Fruit fly (Drosophila melanogaster) whole organism, embryonic: ENCODE data around the gene Der-2.
A peak's percentile ranks its signal among the peaks of the same experiment; 100 is the strongest.

ENCODE experiments used
- Asciz ChIP-seq: fragments of 200-800 bp; sonication (Bioruptor generic); optimal IDR thresholded peaks from 2 replicates; lab custom pipeline; 2017; ENCODE audit warnings: missing biosample characterization, mild to moderate bottlenecking, missing genetic modification characterization, missing genetic modification reagents
- CG10565 ChIP-seq: fragments of 200-800 bp; sonication (Bioruptor generic); optimal IDR thresholded peaks from 3 replicates; lab custom pipeline; 2016; ENCODE audit warnings: missing biosample characterization, mild to moderate bottlenecking, missing genetic modification characterization
- CG12942 ChIP-seq: fragments of 200-800 bp; sonication (Bioruptor generic); optimal IDR thresholded peaks from 3 replicates; lab custom pipeline; 2016; ENCODE audit warnings: missing biosample characterization, missing genetic modification characterization
- CG15696 ChIP-seq: fragments of 200-800 bp; sonication (Bioruptor generic); optimal IDR thresholded peaks from 2 replicates; lab custom pipeline; 2019; ENCODE audit warnings: missing biosample characterization, mild to moderate bottlenecking, missing genetic modification characterization, moderate library complexity
- CG17385 ChIP-seq: fragments of 200-800 bp; sonication (Bioruptor generic); optimal IDR thresholded peaks from 3 replicates; lab custom pipeline; 2018; ENCODE audit warnings: missing biosample characterization, mild to moderate bottlenecking, missing genetic modification characterization
- CG1832 ChIP-seq: fragments of 200-800 bp; sonication (Bioruptor generic); optimal IDR thresholded peaks from 2 replicates; lab custom pipeline; 2017; ENCODE audit warnings: missing biosample characterization, mild to moderate bottlenecking, missing genetic modification characterization, inconsistent platforms
- CG30431 ChIP-seq: fragments of 200-800 bp; sonication (Bioruptor generic); optimal IDR thresholded peaks from 2 replicates; lab custom pipeline; 2017; ENCODE audit warnings: missing biosample characterization, missing genetic modification characterization
- CG4424 ChIP-seq: fragments of 200-800 bp; sonication (Bioruptor generic); optimal IDR thresholded peaks from 3 replicates; lab custom pipeline; 2016; ENCODE audit warnings: missing biosample characterization, missing genetic modification characterization
- CG4617 ChIP-seq: fragments of 200-800 bp; sonication (Bioruptor generic); optimal IDR thresholded peaks from 3 replicates; lab custom pipeline; 2016; ENCODE audit warnings: missing biosample characterization, missing genetic modification characterization, borderline replicate concordance
- CG6272 ChIP-seq: fragments of 200-800 bp; sonication (Bioruptor generic); IDR thresholded peaks from 2 replicates; pipeline ENCODE4 v1.3.6; 2022; ENCODE audit warnings: missing biosample characterization, missing genetic modification characterization
- CG6765 ChIP-seq: fragments of 200-800 bp; sonication (Bioruptor generic); optimal IDR thresholded peaks from 3 replicates; lab custom pipeline; 2017; ENCODE audit warnings: missing biosample characterization, mild to moderate bottlenecking, missing genetic modification characterization
- CG6813 ChIP-seq: fragments of 200-800 bp; sonication (Bioruptor generic); optimal IDR thresholded peaks from 2 replicates; lab custom pipeline; 2017; ENCODE audit warnings: missing biosample characterization, missing genetic modification characterization, mild to moderate bottlenecking, moderate library complexity, missing genetic modification reagents
- CG8765 ChIP-seq: fragments of 200-800 bp; sonication (Bioruptor generic); IDR thresholded peaks from 2 replicates; pipeline ENCODE4 v1.3.6; 2022; ENCODE audit warnings: missing biosample characterization, missing genetic modification characterization
- CG8944 ChIP-seq: fragments of 200-800 bp; sonication (Bioruptor generic); optimal IDR thresholded peaks from 3 replicates; lab custom pipeline; 2016; ENCODE audit warnings: missing biosample characterization, missing genetic modification characterization
- CkIIα-i1 ChIP-seq: fragments of 200-800 bp; sonication (Bioruptor generic); IDR thresholded peaks from 2 replicates; pipeline ENCODE4 v1.3.6; 2022; ENCODE audit warnings: missing biosample characterization, missing genetic modification characterization
- ERR ChIP-seq: fragments of 200-800 bp; sonication (Bioruptor generic); optimal IDR thresholded peaks from 2 replicates; lab custom pipeline; 2016; ENCODE audit warnings: missing biosample characterization, missing genetic modification characterization
- Gsc ChIP-seq: fragments of 200-800 bp; sonication (Bioruptor generic); IDR thresholded peaks from 2 replicates; pipeline ENCODE4 v1.3.6; 2022; ENCODE audit warnings: missing biosample characterization, missing genetic modification characterization
- H2.0 ChIP-seq: fragments of 200-800 bp; sonication (Bioruptor generic); IDR thresholded peaks from 2 replicates; pipeline ENCODE4 v1.3.6; 2022; ENCODE audit warnings: missing biosample characterization, missing genetic modification characterization
- HLH4C ChIP-seq: fragments of 200-800 bp; sonication (Bioruptor generic); IDR thresholded peaks from 3 replicates; pipeline ENCODE4 v1.3.6; 2022; ENCODE audit warnings: missing biosample characterization, missing genetic modification characterization; ENCODE audit not compliant: partially characterized antibody
- Kr ChIP-seq: fragments of 200-800 bp; sonication (Bioruptor generic); optimal IDR thresholded peaks from 2 replicates; lab custom pipeline; 2017; ENCODE audit warnings: missing biosample characterization, mild to moderate bottlenecking, missing genetic modification characterization
- MESR4 ChIP-seq: fragments of 200-800 bp; sonication (Bioruptor generic); optimal IDR thresholded peaks from 2 replicates; lab custom pipeline; 2018; ENCODE audit warnings: missing biosample characterization, mild to moderate bottlenecking, missing genetic modification characterization, moderate library complexity
- Pdp1 ChIP-seq, 2 experiments: fragments of 200-800 bp; sonication (Bioruptor generic); optimal IDR thresholded peaks; 3 replicates each; lab custom pipeline; 2016; ENCODE audit warnings: missing biosample characterization in 2 of 2, missing genetic modification characterization in 2 of 2, mild to moderate bottlenecking in 1 of 2, moderate library complexity in 1 of 2
- Rx ChIP-seq: fragments of 200-800 bp; sonication (Bioruptor generic); IDR thresholded peaks from 2 replicates; pipeline ENCODE4 v1.3.6; 2022; ENCODE audit warnings: missing biosample characterization, missing genetic modification characterization
- Vsx1 ChIP-seq: fragments of 200-800 bp; sonication (Bioruptor generic); optimal IDR thresholded peaks from 2 replicates; lab custom pipeline; 2017; ENCODE audit warnings: missing biosample characterization, mild to moderate bottlenecking, missing genetic modification characterization, missing genetic modification reagents
- YL-1 ChIP-seq: fragments of 200-800 bp; sonication (Bioruptor generic); optimal IDR thresholded peaks from 3 replicates; lab custom pipeline; 2017; ENCODE audit warnings: missing biosample characterization, mild to moderate bottlenecking, missing genetic modification characterization
- ara ChIP-seq: fragments of 200-800 bp; sonication (Bioruptor generic); IDR thresholded peaks from 2 replicates; pipeline ENCODE4 v1.3.6; 2022; ENCODE audit warnings: missing biosample characterization, missing genetic modification characterization
- bbx ChIP-seq: fragments of 200-800 bp; sonication (Bioruptor generic); IDR thresholded peaks from 2 replicates; pipeline ENCODE4 v1.3.6; 2022; ENCODE audit warnings: missing biosample characterization, missing genetic modification characterization; ENCODE audit not compliant: partially characterized antibody
- br ChIP-seq: fragments of >200 bp; optimal IDR thresholded peaks from 2 replicates; lab custom pipeline; 2017
- caup ChIP-seq: fragments of 200-800 bp; sonication (Bioruptor generic); optimal IDR thresholded peaks from 3 replicates; lab custom pipeline; 2017; ENCODE audit warnings: missing biosample characterization, mild to moderate bottlenecking, missing genetic modification characterization, moderate library complexity; ENCODE audit not compliant: severe bottlenecking
- cg ChIP-seq: fragments of 200-800 bp; sonication (Bioruptor generic); optimal IDR thresholded peaks from 3 replicates; lab custom pipeline; 2019; ENCODE audit warnings: missing biosample characterization, mild to moderate bottlenecking, missing genetic modification characterization, moderate library complexity
- croc ChIP-seq: fragments of 200-800 bp; sonication (Bioruptor generic); conservative IDR thresholded peaks from 3 replicates; pipeline ENCODE4 v1.3.6; 2022; ENCODE audit warnings: missing biosample characterization, missing genetic modification characterization
- danr ChIP-seq: fragments of 200-800 bp; sonication (Bioruptor generic); IDR thresholded peaks from 2 replicates; pipeline ENCODE4 v1.3.6; 2022; ENCODE audit warnings: missing biosample characterization, missing genetic modification characterization
- dimm ChIP-seq: fragments of 200-800 bp; sonication (Bioruptor generic); IDR thresholded peaks from 2 replicates; pipeline ENCODE4 v1.3.6; 2022; ENCODE audit warnings: missing biosample characterization, missing genetic modification characterization
- gcm2 ChIP-seq: fragments of 200-800 bp; sonication (Bioruptor generic); optimal IDR thresholded peaks from 2 replicates; lab custom pipeline; 2016; ENCODE audit warnings: missing biosample characterization, missing genetic modification characterization
- gsb ChIP-seq: fragments of 200-800 bp; sonication (Bioruptor generic); IDR thresholded peaks from 2 replicates; pipeline ENCODE4 v1.3.6; 2022; ENCODE audit warnings: missing biosample characterization, missing genetic modification characterization
- lilli ChIP-seq: fragments of 200-800 bp; sonication (Bioruptor generic); optimal IDR thresholded peaks from 3 replicates; lab custom pipeline; 2016; ENCODE audit warnings: missing biosample characterization, missing genetic modification characterization
- mam ChIP-seq: fragments of 200-800 bp; sonication (Bioruptor generic); optimal IDR thresholded peaks from 3 replicates; lab custom pipeline; 2016; ENCODE audit warnings: missing biosample characterization, missing genetic modification characterization
- nau ChIP-seq: fragments of 200-800 bp; sonication (Bioruptor generic); optimal IDR thresholded peaks from 3 replicates; lab custom pipeline; 2017; ENCODE audit warnings: missing biosample characterization, mild to moderate bottlenecking, missing genetic modification characterization, missing genetic modification reagents
- nerfin-2 ChIP-seq: fragments of 200-800 bp; sonication (Bioruptor generic); IDR thresholded peaks from 2 replicates; pipeline ENCODE4 v1.3.6; 2022; ENCODE audit warnings: missing biosample characterization, missing genetic modification characterization; ENCODE audit not compliant: partially characterized antibody
- oc ChIP-seq: fragments of 200-800 bp; sonication (Bioruptor generic); optimal IDR thresholded peaks from 2 replicates; lab custom pipeline; 2018; ENCODE audit warnings: missing biosample characterization, mild to moderate bottlenecking, missing genetic modification characterization, moderate library complexity
- org-1 ChIP-seq: fragments of 200-800 bp; sonication (Bioruptor generic); optimal IDR thresholded peaks from 2 replicates; lab custom pipeline; 2017; ENCODE audit warnings: missing biosample characterization, missing genetic modification characterization
- phol ChIP-seq: fragments of 200-800 bp; sonication (Bioruptor generic); optimal IDR thresholded peaks from 3 replicates; lab custom pipeline; 2018; ENCODE audit warnings: missing biosample characterization, mild to moderate bottlenecking, missing genetic modification characterization, moderate library complexity
- pnt ChIP-seq: fragments of 200-800 bp; sonication (Bioruptor generic); optimal IDR thresholded peaks from 3 replicates; lab custom pipeline; 2016; ENCODE audit warnings: missing biosample characterization, missing genetic modification characterization
- psq ChIP-seq: fragments of 200-800 bp; sonication (Bioruptor generic); optimal IDR thresholded peaks from 2 replicates; lab custom pipeline; 2017; ENCODE audit warnings: missing biosample characterization, missing genetic modification characterization
- pum ChIP-seq: fragments of 200-800 bp; sonication (Bioruptor generic); optimal IDR thresholded peaks from 2 replicates; lab custom pipeline; 2016; ENCODE audit warnings: missing biosample characterization, missing genetic modification characterization
- sisA ChIP-seq: fragments of 200-800 bp; sonication (Bioruptor generic); IDR thresholded peaks from 2 replicates; pipeline ENCODE4 v1.3.6; 2022; ENCODE audit warnings: missing biosample characterization, missing genetic modification characterization
- so ChIP-seq: fragments of 200-800 bp; sonication (Bioruptor generic); IDR thresholded peaks from 3 replicates; pipeline ENCODE4 v1.3.6; 2022; ENCODE audit warnings: missing biosample characterization, missing genetic modification characterization
- usp ChIP-seq: fragments of >200 bp; optimal IDR thresholded peaks from 2 replicates; lab custom pipeline; 2017; ENCODE audit warnings: missing biosample characterization, missing genetic modification characterization
- wek ChIP-seq: fragments of 200-800 bp; sonication (Bioruptor generic); optimal IDR thresholded peaks from 3 replicates; lab custom pipeline; 2018; ENCODE audit warnings: missing biosample characterization, mild to moderate bottlenecking, missing genetic modification characterization, moderate library complexity
- zen2 ChIP-seq: fragments of 200-800 bp; sonication (Bioruptor generic); IDR thresholded peaks from 3 replicates; pipeline ENCODE4 v1.3.6; 2022; ENCODE audit warnings: missing biosample characterization, missing genetic modification characterization; ENCODE audit not compliant: partially characterized antibody
- zf30C ChIP-seq: fragments of 200-800 bp; sonication (Bioruptor generic); optimal IDR thresholded peaks from 3 replicates; lab custom pipeline; 2018; ENCODE audit warnings: missing biosample characterization, mild to moderate bottlenecking, missing genetic modification characterization

Gene Der-2

dm6 chr3R:16497379-16497778 lies 13.4 kb upstream of the Der-2 start (continued):
- peak; percentile 52; the same call in 1 of the 2 replicates for TF ChIP-seq CG8765 (GFP tag; lab: Robert Waterston, UW)
- TF ChIP-seq mam (GFP tag; lab: Kevin White, UChicago), result peak; percentile 67
- TF ChIP-seq CG17385 (GFP tag; lab: Kevin White, UChicago), result peak; percentile 74
- peak; percentile 70 for TF ChIP-seq dimm (GFP tag; lab: Robert Waterston, UW)
- 0 out of 2 replicates have a peak, but pooled peaks have one; percentile 14 for TF ChIP-seq CkIIα-i1 (GFP tag; lab: Robert Waterston, UW)
- peak; percentile 53 for TF ChIP-seq CG10565 (GFP tag; lab: Kevin White, UChicago)
- TF ChIP-seq nau, result no peak
- TF ChIP-seq Pdp1 (GFP tag; optimal IDR thresholded peaks at IDR 0.05; lab: Kevin White, UChicago), result peak; percentile 62 to 71
- peak; percentile 39 for TF ChIP-seq gcm2
- TF ChIP-seq HLH4C (GFP tag; lab: Robert Waterston, UW), result no peak
- peak; percentile 69; the same call in 1 of the 2 replicates for TF ChIP-seq ara (GFP tag; lab: Robert Waterston, UW)
- TF ChIP-seq org-1, result peak; percentile 51
- TF ChIP-seq CG6813 (GFP tag; lab: Kevin White, UChicago), result peak; percentile 75
- peak; percentile 77 for TF ChIP-seq Rx (GFP tag; lab: Robert Waterston, UW)
- peak; percentile 71 for TF ChIP-seq pnt (GFP tag; lab: Kevin White, UChicago)
- peak; percentile 77 for TF ChIP-seq H2.0 (GFP tag; lab: Robert Waterston, UW)
- peak; percentile 74 for TF ChIP-seq pum (GFP tag; lab: Kevin White, UChicago)
- TF ChIP-seq cg (GFP tag; lab: Kevin White, UChicago), result no peak
- peak; percentile 83 for TF ChIP-seq caup (GFP tag; lab: Kevin White, UChicago)
- TF ChIP-seq CG6272 (GFP tag; lab: Robert Waterston, UW), result peak; percentile 69
- no peak for TF ChIP-seq zen2
- no peak for TF ChIP-seq usp (GFP tag; lab: Kevin White, UChicago)
- peak; percentile 78 for TF ChIP-seq CG8944 (GFP tag; lab: Kevin White, UChicago)
- peak; percentile 56; the same call in 2 of the 3 replicates for TF ChIP-seq croc (GFP tag; lab: Robert Waterston, UW)
- TF ChIP-seq Kr (GFP tag; lab: Kevin White, UChicago), result no peak
- TF ChIP-seq danr, result peak; percentile 75
- peak; percentile 77 for TF ChIP-seq CG4424 (GFP tag; lab: Kevin White, UChicago)
- TF ChIP-seq CG12942, result peak; percentile 81
- peak; percentile 90 for TF ChIP-seq zf30C
- no peak for TF ChIP-seq ERR (GFP tag; lab: Kevin White, UChicago)
- TF ChIP-seq CG1832, result no peak
- peak; percentile 38 for TF ChIP-seq CG6765 (GFP tag; lab: Kevin White, UChicago)
- TF ChIP-seq sisA, result peak; percentile 89
- TF ChIP-seq psq (GFP tag; lab: Kevin White, UChicago), result peak; percentile 73
- peak; percentile 13 for TF ChIP-seq wek (GFP tag; lab: Kevin White, UChicago)
- peak; percentile 85 for TF ChIP-seq phol
- TF ChIP-seq nerfin-2 (GFP tag; lab: Robert Waterston, UW), result no peak
- TF ChIP-seq Vsx1 (GFP tag; lab: Kevin White, UChicago), result peak; percentile 66
- TF ChIP-seq Asciz (GFP tag; lab: Kevin White, UChicago), result peak; percentile 77
- TF ChIP-seq CG4617 (GFP tag; lab: Kevin White, UChicago), result peak; percentile 54
- TF ChIP-seq oc (tag; lab: Kevin White, UChicago), result peak; percentile 73
- peak; percentile 50 for TF ChIP-seq YL-1 (GFP tag; lab: Kevin White, UChicago)
- peak; percentile 78 for TF ChIP-seq so (GFP tag; lab: Robert Waterston, UW)
- peak; percentile 85 for TF ChIP-seq lilli (GFP tag; lab: Kevin White, UChicago)
- TF ChIP-seq CG30431 (GFP tag; lab: Kevin White, UChicago), result peak; percentile 70
- TF ChIP-seq MESR4 (GFP tag; lab: Kevin White, UChicago), result peak; percentile 4
- TF ChIP-seq CG15696 (tag; lab: Kevin White, UChicago), result peak; percentile 86
- peak; percentile 68 for TF ChIP-seq Gsc (GFP tag; lab: Robert Waterston, UW)
- no peak for TF ChIP-seq br
- TF ChIP-seq gsb, result peak; percentile 81
- TF ChIP-seq bbx (GFP tag; lab: Robert Waterston, UW), result no peak
